Worm (Caenorhabditis elegans) whole organism, L4 larva: ENCODE results near the gene tni-4.

Experiments used
- F26F4.8 ChIP-seq: fragments of 200-800 bp; sonication (Bioruptor generic); conservative IDR thresholded peaks from 2 replicates; pipeline ENCODE4 v1.3.6; 2022; ENCODE audit warnings: missing genetic modification characterization, missing compliant biosample characterization
- F44E2.7 ChIP-seq: fragments of 200-800 bp; sonication (Bioruptor generic); IDR thresholded peaks from 2 replicates; pipeline ENCODE4 v2.1.2; 2022; ENCODE audit warnings: missing genetic modification characterization, missing compliant biosample characterization
- F49E8.2 ChIP-seq: sonication (generic microtip); optimal IDR thresholded peaks from 2 replicates; lab custom pipeline; 2016; ENCODE audit warnings: missing compliant biosample characterization, mild to moderate bottlenecking, missing genetic modification characterization, borderline replicate concordance
- ZK337.2 ChIP-seq: fragments of 200-800 bp; sonication (Bioruptor generic); IDR thresholded peaks from 2 replicates; pipeline ENCODE4 v1.3.6; 2022; ENCODE audit warnings: missing genetic modification reagents, missing genetic modification characterization, missing compliant biosample characterization
- ama-1 ChIP-seq: fragments of 150-350 bp; optimal IDR thresholded peaks from 2 replicates; lab custom pipeline; 2014; ENCODE audit warnings: inconsistent platforms, mixed read lengths
- ceh-82 ChIP-seq: sonication (generic microtip); optimal IDR thresholded peaks from 2 replicates; lab custom pipeline; 2017; ENCODE audit warnings: missing biosample characterization, missing genetic modification characterization
- ctbp-1 ChIP-seq: fragments of 200-800 bp; sonication (Bioruptor generic); IDR thresholded peaks from 2 replicates; pipeline ENCODE4 v1.3.6; 2022; ENCODE audit warnings: missing genetic modification reagents, missing genetic modification characterization, missing compliant biosample characterization
- dpl-1 ChIP-seq: fragments of 150-350 bp; optimal IDR thresholded peaks from 2 replicates; lab custom pipeline; 2014; ENCODE audit warnings: missing biosample characterization, missing genetic modification reagents, missing genetic modification characterization
- duxl-1 ChIP-seq: sonication (generic microtip); optimal IDR thresholded peaks from 2 replicates; lab custom pipeline; 2016; ENCODE audit warnings: mild to moderate bottlenecking, missing genetic modification characterization, moderate library complexity, missing compliant biosample characterization; ENCODE audit not compliant: poor library complexity
- egl-27 ChIP-seq: sonication (generic microtip); optimal IDR thresholded peaks from 3 replicates; lab custom pipeline; 2017; ENCODE audit warnings: missing biosample characterization, missing genetic modification reagents, missing genetic modification characterization
- hif-1 ChIP-seq, 2 experiments: sonication (generic microtip); optimal IDR thresholded peaks; 2 replicates each; lab custom pipeline; 2016 to 2017; ENCODE audit warnings: missing compliant biosample characterization in 2 of 2, missing genetic modification characterization in 2 of 2, missing genetic modification reagents in 2 of 2, missing genotype in 2 of 2, mild to moderate bottlenecking in 1 of 2
- hlh-30 ChIP-seq: sonication (generic microtip); optimal IDR thresholded peaks from 2 replicates; lab custom pipeline; 2017; ENCODE audit warnings: antibody characterized with exemption, mild to moderate bottlenecking, missing genetic modification characterization, missing compliant biosample characterization; ENCODE audit not compliant: insufficient read depth
- jun-1 ChIP-seq: fragments of 150-350 bp; optimal IDR thresholded peaks from 2 replicates; lab custom pipeline; 2014; ENCODE audit warnings: missing biosample characterization, missing genetic modification reagents, missing genetic modification characterization
- lin-38 ChIP-seq: fragments of 200-800 bp; sonication (Bioruptor generic); IDR thresholded peaks from 2 replicates; pipeline ENCODE4 v1.3.6; 2022; ENCODE audit warnings: missing genetic modification reagents, missing genetic modification characterization, missing compliant biosample characterization
- lin-39 ChIP-seq: fragments of 150-350 bp; optimal IDR thresholded peaks from 2 replicates; lab custom pipeline; 2014; ENCODE audit warnings: missing biosample characterization, missing genetic modification reagents, missing genetic modification characterization
- lir-3 ChIP-seq: sonication (generic microtip); optimal IDR thresholded peaks from 2 replicates; lab custom pipeline; 2016; ENCODE audit warnings: mild to moderate bottlenecking, missing genetic modification characterization, missing compliant biosample characterization
- mdl-1 ChIP-seq, 2 experiments: fragments of 150-350 bp in 1 of 2; sonication (generic microtip) in 1 of 2; optimal IDR thresholded peaks; 2 replicates each; lab custom pipeline; 2014 to 2017; ENCODE audit warnings: missing biosample characterization in 2 of 2, missing genetic modification characterization in 2 of 2
- mdt-29 ChIP-seq: fragments of 200-800 bp; sonication (Bioruptor generic); IDR thresholded peaks from 2 replicates; pipeline ENCODE4 v1.3.6; 2022; ENCODE audit warnings: missing genetic modification reagents, missing genetic modification characterization, missing compliant biosample characterization
- mxl-2 ChIP-seq: fragments of 200-800 bp; sonication (Bioruptor generic); conservative IDR thresholded peaks from 2 replicates; pipeline ENCODE4 v1.3.6; 2022; ENCODE audit warnings: missing genetic modification reagents, missing genetic modification characterization, missing compliant biosample characterization
- mxl-3 ChIP-seq: fragments of 200-800 bp; sonication (Bioruptor generic); optimal IDR thresholded peaks from 2 replicates; lab custom pipeline; 2018; ENCODE audit warnings: mild to moderate bottlenecking, missing genetic modification characterization, missing compliant biosample characterization
- nhr-10 ChIP-seq: fragments of 150-350 bp; optimal IDR thresholded peaks from 2 replicates; lab custom pipeline; 2014; ENCODE audit warnings: missing biosample characterization, missing genetic modification characterization
- nhr-11 ChIP-seq: fragments of 150-350 bp; optimal IDR thresholded peaks from 2 replicates; lab custom pipeline; 2014; ENCODE audit warnings: missing biosample characterization, missing genetic modification characterization
- nhr-237 ChIP-seq: sonication (generic microtip); optimal IDR thresholded peaks from 2 replicates; lab custom pipeline; 2017; ENCODE audit warnings: missing biosample characterization, missing genetic modification characterization
- nhr-48 ChIP-seq: sonication (generic microtip); optimal IDR thresholded peaks from 2 replicates; lab custom pipeline; 2016; ENCODE audit warnings: mild to moderate bottlenecking, missing genetic modification characterization, missing compliant biosample characterization
- pqm-1 ChIP-seq: sonication (generic microtip); optimal IDR thresholded peaks from 2 replicates; lab custom pipeline; 2017; ENCODE audit warnings: missing biosample characterization, missing genetic modification characterization
- saeg-2 ChIP-seq: fragments of 200-800 bp; sonication (Bioruptor generic); IDR thresholded peaks from 2 replicates; pipeline ENCODE4 v1.3.6; 2022; ENCODE audit warnings: missing genetic modification reagents, missing genetic modification characterization, missing compliant biosample characterization
- snpc-1.2 ChIP-seq: fragments of 200-800 bp; sonication (Bioruptor generic); IDR thresholded peaks from 2 replicates; pipeline ENCODE4 v1.3.6; 2022; ENCODE audit warnings: missing genetic modification reagents, missing genetic modification characterization, missing compliant biosample characterization
- spr-1 ChIP-seq: sonication (generic microtip); optimal IDR thresholded peaks from 2 replicates; lab custom pipeline; 2016; ENCODE audit warnings: mild to moderate bottlenecking, missing genetic modification characterization, missing compliant biosample characterization
- tag-97 ChIP-seq: fragments of 200-800 bp; sonication (Bioruptor generic); IDR thresholded peaks from 2 replicates; pipeline ENCODE4 v1.3.6; 2022; ENCODE audit warnings: missing genetic modification characterization, missing compliant biosample characterization
- unc-39 ChIP-seq: sonication (generic microtip); optimal IDR thresholded peaks from 2 replicates; lab custom pipeline; 2017; ENCODE audit warnings: missing biosample characterization, missing genetic modification characterization
- unc-62 ChIP-seq, 3 experiments: fragments of 150-350 bp in 1 of 3; sonication (generic microtip); optimal IDR thresholded peaks in 2 of 3; peaks in 1 of 3; 1 replicate in 1 of 3; 2 replicates in 2 of 3; lab custom pipeline; 2014 to 2017; ENCODE audit warnings: missing biosample characterization in 3 of 3, missing genetic modification characterization in 3 of 3, missing genetic modification reagents in 3 of 3, missing genotype in 1 of 3

The tni-4 gene

ce11 chrIV:5183755-5184166 is 20.6 kb upstream of the tni-4 start, which contains the start of gene W03F8.4 (continued):
- TF ChIP-seq ama-1 (lab: Kevin White, UChicago) (peak; percentile 65), saeg-2 (peak; percentile 73; the same call in 1 of the 2 replicates), unc-39 (tag; lab: Kevin White, UChicago) (no peak)

- no peak for TF ChIP-seq hif-1 (tag; optimal IDR thresholded peaks at IDR 0.05; lab: Kevin White, UChicago)
- no peak for TF ChIP-seq saeg-2
- no peak for TF ChIP-seq lir-3
- no peak for TF ChIP-seq dpl-1
- no peak for TF ChIP-seq mdt-29 (GFP tag; lab: Robert Waterston, UW)
- TF ChIP-seq ceh-82 (tag; lab: Kevin White, UChicago) = no peak
- no peak for TF ChIP-seq nhr-48 (tag; lab: Kevin White, UChicago)
Measured at ce11 chrIV:5186480-5187205, 17.7 kb upstream of the tni-4 start, which contains the start of the genes W03F8.6 and mtrf-1L. Gene W03F8.6 (minus strand): TSS chrIV:5186580. Gene mtrf-1L (plus strand): TSS chrIV:5187155.

ce11 chrIV:5188051-5188450 is 16.3 kb upstream of the tni-4 start:
- TF ChIP-seq lin-38 (GFP tag; lab: Robert Waterston, UW) = peak; percentile 49
- peak; percentile 84 for TF ChIP-seq dpl-1
- no peak for TF ChIP-seq F26F4.8 (GFP tag; lab: Robert Waterston, UW)
- peak; percentile 36; the same call in 1 of the 2 replicates for TF ChIP-seq snpc-1.2
- peak; percentile 13 for TF ChIP-seq F49E8.2 (tag; lab: Kevin White, UChicago)

DNA sequence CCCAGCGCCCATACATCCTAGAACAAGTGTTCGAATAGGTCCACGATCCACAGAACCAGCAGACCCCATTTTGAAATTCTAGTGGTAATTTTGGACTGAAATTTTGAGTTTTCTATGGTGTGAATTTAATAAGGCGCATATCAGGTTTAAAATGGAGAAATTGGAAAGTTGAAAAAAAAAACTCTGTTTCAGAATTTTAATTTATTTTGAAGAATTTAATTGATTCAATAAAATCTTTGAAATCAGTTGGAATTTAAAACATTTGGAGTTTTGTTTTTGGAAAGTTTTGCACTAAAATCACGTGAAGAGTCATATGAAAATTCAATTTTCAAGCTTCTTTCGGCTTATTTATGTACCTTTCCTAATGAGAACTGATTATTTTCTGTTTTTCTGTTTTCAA is 8.9 kb upstream of the tni-4 start, which contains the start of gene gpa-18:
Gene gpa-18 (minus strand): TSS at position 101 of the 400 bp plus-strand sequence.
- no peak for TF ChIP-seq egl-27
- TF ChIP-seq mxl-3 = no peak
- TF ChIP-seq nhr-10 (tag; lab: Kevin White, UChicago) = no peak
- no peak for TF ChIP-seq lin-39 (tag; lab: Kevin White, UChicago)
- no peak for TF ChIP-seq pqm-1 (tag; lab: Kevin White, UChicago)
- TF ChIP-seq mdl-1 (tag; optimal IDR thresholded peaks at IDR 0.05; lab: Kevin White, UChicago) = no peak
- TF ChIP-seq ctbp-1 (GFP tag; lab: Robert Waterston, UW) = no peak
- no peak for TF ChIP-seq lir-3
- TF ChIP-seq nhr-237 (tag; lab: Kevin White, UChicago) = no peak
- TF ChIP-seq F44E2.7 (GFP tag; lab: Robert Waterston, UW) = no peak
- no peak for TF ChIP-seq hlh-30 (tag; lab: Kevin White, UChicago)
- TF ChIP-seq spr-1 (tag; lab: Kevin White, UChicago) = no peak
- TF ChIP-seq ZK337.2 (GFP tag; lab: Robert Waterston, UW) = no peak
- TF ChIP-seq tag-97 = no peak

DNA sequence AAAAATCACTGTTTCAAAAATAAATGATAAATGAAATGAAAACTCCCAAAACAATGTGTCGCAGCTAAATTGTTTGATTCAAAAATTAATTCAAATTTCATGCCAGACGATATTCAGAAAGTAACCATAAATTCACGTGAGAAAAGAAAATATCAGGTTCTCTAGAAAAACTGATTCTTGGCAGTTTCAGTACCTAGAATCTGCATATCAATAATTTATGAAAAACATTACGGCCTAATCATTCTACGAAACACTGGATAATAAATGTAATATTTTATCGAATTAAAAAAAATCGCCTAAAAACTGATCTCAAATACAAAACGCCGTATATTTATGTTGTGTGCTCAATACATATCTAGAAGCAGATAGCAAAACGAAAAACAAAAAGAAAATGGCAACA is 3.6 kb upstream of the tni-4 start:
- TF ChIP-seq nhr-11 (tag; lab: Kevin White, UChicago) (peak; percentile 43), mxl-2 (GFP tag; lab: Robert Waterston, UW) (no peak), tag-97 (no peak), jun-1 (tag; lab: Kevin White, UChicago) (no peak)
- TF ChIP-seq, all 104 proteins: peak for 1

- peak in 1 of 2 experiments; percentile 67 for TF ChIP-seq unc-62 (GFP tag; optimal IDR thresholded peaks at IDR 0.05 in 1 of 2; lab: Kevin White, UChicago)
- TF ChIP-seq unc-62 (tag; optimal IDR thresholded peaks at IDR 0.05; lab: Kevin White, UChicago) = no peak
- TF ChIP-seq duxl-1 (tag; lab: Kevin White, UChicago) = no peak
Measured at ce11 chrIV:5202575-5202974, 1.8 kb upstream of the tni-4 start.
